Worm (Caenorhabditis elegans): ENCODE results near the gene decr-1.2.

- TF ChIP-seq ama-1 (optimal IDR thresholded peaks at IDR 0.05) = no peak
- TF ChIP-seq rnt-1 (tag; optimal IDR thresholded peaks at IDR 0.05) = peak; percentile 2
- no peak for TF ChIP-seq lin-11 (tag; optimal IDR thresholded peaks at IDR 0.05)
Observed at ce11 chrII:8529176-8529698, 16.2 kb upstream of the decr-1.2 start.

Data from whole organism, late embryonic.